Worm (Caenorhabditis elegans): ENCODE results near the gene C02F5.10.

ce11 chrIII:8263377-8263776 lies 14.1 kb upstream of the C02F5.10 start, which contains the start of gene col-91:
- TF ChIP-seq vab-15 (tag; optimal IDR thresholded peaks at IDR 0.05) (no peak), ceh-82 (tag; optimal IDR thresholded peaks at IDR 0.05) (no peak), nhr-19 (GFP tag; conservative IDR thresholded peaks at IDR 0.05) (no peak), fkh-8 (tag; optimal IDR thresholded peaks at IDR 0.05) (no peak), xbp-1 (tag; optimal IDR thresholded peaks at IDR 0.05) (no peak), unc-30 (tag; optimal IDR thresholded peaks at IDR 0.05) (no peak), ama-1 (optimal IDR thresholded peaks at IDR 0.05) (no peak), sox-4 (tag; optimal IDR thresholded peaks at IDR 0.05) (no peak), ets-5 (GFP tag; IDR thresholded peaks at IDR 0.05) (no peak), dpl-1 (GFP tag; optimal IDR thresholded peaks at IDR 0.05) (no peak)

Data from whole organism, L1 larva.